Fruit fly (Drosophila melanogaster): Measurements from ENCODE around the gene CG11760.

CG11760 gene

dm6 chr3R:8744198-8744597 lies 25.2 kb downstream of the CG11760 start (continued):
- TF ChIP-seq CG15514 (GFP tag; optimal IDR thresholded peaks at IDR 0.05) = no peak
- no peak for TF ChIP-seq Hr39 (optimal IDR thresholded peaks at IDR 0.05)
- TF ChIP-seq gt (GFP tag; IDR thresholded peaks at IDR 0.05) = no peak
- TF ChIP-seq eve (GFP tag; optimal IDR thresholded peaks at IDR 0.05) = peak in 1 of 2 experiments; percentile 13
- TF ChIP-seq Hmr (GFP tag; optimal IDR thresholded peaks at IDR 0.05) = peak; percentile 67
- TF ChIP-seq corto (GFP tag; optimal IDR thresholded peaks at IDR 0.05) = no peak
- TF ChIP-seq trh (GFP tag; optimal IDR thresholded peaks at IDR 0.05) = no peak
- TF ChIP-seq CG10959 (GFP tag; IDR thresholded peaks at IDR 0.05) = no peak
- no peak for TF ChIP-seq CG34422 (GFP tag; IDR thresholded peaks at IDR 0.05)
- 0 out of 2 replicates have a peak, but pooled peaks have one; percentile 15 for TF ChIP-seq CG17328 (GFP tag; IDR thresholded peaks at IDR 0.05)
- TF ChIP-seq NK7.1 (GFP tag; optimal IDR thresholded peaks at IDR 0.05) = no peak
- peak; percentile 39 for TF ChIP-seq CG18619 (GFP tag; optimal IDR thresholded peaks at IDR 0.05)
- TF ChIP-seq CG7271 (tag; optimal IDR thresholded peaks at IDR 0.05) = no peak
- TF ChIP-seq Dad (GFP tag; optimal IDR thresholded peaks at IDR 0.05) = no peak
- no peak for TF ChIP-seq CTCF (GFP tag; optimal IDR thresholded peaks at IDR 0.05)
- peak; percentile 53 for TF ChIP-seq jumu (GFP tag; optimal IDR thresholded peaks at IDR 0.05)
- no peak for TF ChIP-seq CG30020 (tag; optimal IDR thresholded peaks at IDR 0.05)
- TF ChIP-seq CG15269 (tag; optimal IDR thresholded peaks at IDR 0.05) = peak; percentile 73
- TF ChIP-seq ase (GFP tag; IDR thresholded peaks at IDR 0.05) = peak; percentile 58; the same call in 1 of the 3 replicates
- no peak for TF ChIP-seq Ets97D (GFP tag; optimal IDR thresholded peaks at IDR 0.05)
- peak; percentile 34; the same call in 1 of the 2 replicates for TF ChIP-seq Atf6 (GFP tag; IDR thresholded peaks at IDR 0.05)
- no peak for TF ChIP-seq fd96Cb (tag; optimal IDR thresholded peaks at IDR 0.05)
- TF ChIP-seq CG5953 (GFP tag; IDR thresholded peaks at IDR 0.05) = no peak
- no peak for TF ChIP-seq CG6791 (GFP tag; IDR thresholded peaks at IDR 0.05; ENCODE audit: partially characterized antibody)
- peak; percentile 19; the same call in 1 of the 2 replicates for TF ChIP-seq crol (GFP tag; IDR thresholded peaks at IDR 0.05)
- TF ChIP-seq CG7839 (tag; optimal IDR thresholded peaks at IDR 0.05) = no peak
- TF ChIP-seq fd3F (GFP tag; optimal IDR thresholded peaks at IDR 0.05) = peak; percentile 29
- peak; percentile 61 for TF ChIP-seq pnt (GFP tag; optimal IDR thresholded peaks at IDR 0.05)
- TF ChIP-seq twi (tag; optimal IDR thresholded peaks at IDR 0.05) = no peak
- no peak for TF ChIP-seq CG43689 (GFP tag; IDR thresholded peaks at IDR 0.05)
- TF ChIP-seq HLH54F (GFP tag; optimal IDR thresholded peaks at IDR 0.05) = peak; percentile 23
- TF ChIP-seq CG4328 (GFP tag; optimal IDR thresholded peaks at IDR 0.05) = no peak
- TF ChIP-seq z (GFP tag; IDR thresholded peaks at IDR 0.05) = no peak
- no peak for TF ChIP-seq unc-4 (GFP tag; IDR thresholded peaks at IDR 0.05; ENCODE audit: partially characterized antibody)
- TF ChIP-seq ash1 (GFP tag; optimal IDR thresholded peaks at IDR 0.05) = no peak
- TF ChIP-seq CG3407 (GFP tag; optimal IDR thresholded peaks at IDR 0.05) = peak; percentile 3
- peak; percentile 23; the same call in 1 of the 2 replicates for TF ChIP-seq CG9215 (GFP tag; IDR thresholded peaks at IDR 0.05)
- no peak for TF ChIP-seq Trl (optimal IDR thresholded peaks at IDR 0.05)
- no peak for TF ChIP-seq Trl (GFP tag; optimal IDR thresholded peaks at IDR 0.05)
- no peak for TF ChIP-seq CG14710 (tag; optimal IDR thresholded peaks at IDR 0.05)
- TF ChIP-seq sob (GFP tag; IDR thresholded peaks at IDR 0.05) = peak; percentile 42; the same call in 1 of the 2 replicates
- peak; percentile 54 for TF ChIP-seq sisA (GFP tag; IDR thresholded peaks at IDR 0.05)
- no peak for TF ChIP-seq CG1832 (GFP tag; optimal IDR thresholded peaks at IDR 0.05)
- TF ChIP-seq Spps (tag; optimal IDR thresholded peaks at IDR 0.05) = no peak
- no peak for TF ChIP-seq tll (GFP tag; optimal IDR thresholded peaks at IDR 0.05)
- TF ChIP-seq vvl (GFP tag; IDR thresholded peaks at IDR 0.05) = peak; percentile 59
- peak; percentile 40; the same call in 1 of the 3 replicates for TF ChIP-seq zfh1 (GFP tag; IDR thresholded peaks at IDR 0.05)
- TF ChIP-seq MESR4 (GFP tag; optimal IDR thresholded peaks at IDR 0.05) = no peak
- no peak for TF ChIP-seq zf30C (GFP tag; optimal IDR thresholded peaks at IDR 0.05)
- TF ChIP-seq CG17186 (GFP tag; optimal IDR thresholded peaks at IDR 0.05) = no peak
- TF ChIP-seq gem (tag; optimal IDR thresholded peaks at IDR 0.05) = peak; percentile 70
- no peak for TF ChIP-seq CG16813 (GFP tag; IDR thresholded peaks at IDR 0.05; ENCODE audit: partially characterized antibody)
